Fruit fly (Drosophila melanogaster): ENCODE data around the gene Inx6.
"Not testable (repeated sequence)": the region's sequence is repeated elsewhere in the genome, so short reads cannot be mapped to it uniquely, and the experiment has no call there.

The Inx6 gene

dm6 chrX:20239608-20239941, 30.0 kb downstream of the Inx6 start, which contains the start of gene obst-A:
TSS of gene obst-A (plus strand) at chrX:20239855.
- TF ChIP-seq h (optimal IDR thresholded peaks at IDR 0.05) (no peak), psq (optimal IDR thresholded peaks at IDR 0.05) (no peak), Sin3A (optimal IDR thresholded peaks at IDR 0.05) (no peak), ttk (optimal IDR thresholded peaks at IDR 0.05) (no peak), Myc (optimal IDR thresholded peaks at IDR 0.05) (no peak), insv (optimal IDR thresholded peaks at IDR 0.05) (no peak)

DNA sequence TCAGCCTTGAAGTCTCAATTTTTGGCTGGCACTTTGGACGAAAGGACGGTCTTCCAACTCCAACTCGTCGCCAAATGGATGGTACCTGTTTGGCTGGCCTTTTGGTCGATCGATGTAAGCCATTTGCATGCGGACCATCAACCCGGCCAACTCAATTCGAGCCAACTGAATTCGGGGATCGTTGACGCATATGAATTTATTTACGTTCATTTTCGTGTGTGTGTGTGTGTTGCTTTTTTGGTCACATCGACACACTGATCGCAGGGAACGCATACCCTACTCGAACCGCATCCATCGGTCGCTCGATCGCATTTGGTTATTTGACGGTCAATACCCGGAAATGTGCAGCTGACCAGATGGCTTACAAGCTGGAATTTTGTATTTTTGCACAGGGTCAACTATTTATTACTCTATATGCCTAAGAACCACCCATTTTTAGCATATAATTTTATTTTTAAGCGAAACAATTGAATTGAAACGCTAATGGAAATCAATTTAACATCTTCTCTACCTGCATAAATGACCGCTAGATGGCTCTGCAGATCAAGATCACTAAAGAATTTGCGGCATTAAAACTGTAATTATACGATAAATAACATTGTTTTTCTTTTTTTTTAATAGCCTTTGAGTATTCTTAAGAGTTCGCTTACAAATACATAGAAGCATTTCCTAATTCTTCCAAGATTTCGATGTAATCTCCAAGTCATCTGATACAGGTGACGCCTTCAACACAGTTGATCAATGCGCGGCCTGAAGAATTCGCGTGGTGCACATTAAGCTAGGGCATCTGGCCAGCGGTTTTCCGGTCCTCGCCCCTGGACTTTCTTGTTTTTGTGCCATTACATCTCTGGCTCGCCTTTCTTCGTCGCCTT, 30.6 kb downstream of the Inx6 start:
- TF ChIP-seq psq (optimal IDR thresholded peaks at IDR 0.05) (no peak), h (optimal IDR thresholded peaks at IDR 0.05) (no peak), Sin3A (optimal IDR thresholded peaks at IDR 0.05) (no peak), Myc (optimal IDR thresholded peaks at IDR 0.05) (no peak), ttk (optimal IDR thresholded peaks at IDR 0.05) (no peak), insv (optimal IDR thresholded peaks at IDR 0.05) (no peak)

- TF ChIP-seq h (optimal IDR thresholded peaks at IDR 0.05) (no peak), Sin3A (optimal IDR thresholded peaks at IDR 0.05) (no peak), ttk (optimal IDR thresholded peaks at IDR 0.05) (no peak), Myc (optimal IDR thresholded peaks at IDR 0.05) (no peak), psq (optimal IDR thresholded peaks at IDR 0.05) (no peak), insv (optimal IDR thresholded peaks at IDR 0.05) (no peak)
These were observed 31.7 kb downstream of the Inx6 start for dm6 chrX:20237914-20238313.

DNA sequence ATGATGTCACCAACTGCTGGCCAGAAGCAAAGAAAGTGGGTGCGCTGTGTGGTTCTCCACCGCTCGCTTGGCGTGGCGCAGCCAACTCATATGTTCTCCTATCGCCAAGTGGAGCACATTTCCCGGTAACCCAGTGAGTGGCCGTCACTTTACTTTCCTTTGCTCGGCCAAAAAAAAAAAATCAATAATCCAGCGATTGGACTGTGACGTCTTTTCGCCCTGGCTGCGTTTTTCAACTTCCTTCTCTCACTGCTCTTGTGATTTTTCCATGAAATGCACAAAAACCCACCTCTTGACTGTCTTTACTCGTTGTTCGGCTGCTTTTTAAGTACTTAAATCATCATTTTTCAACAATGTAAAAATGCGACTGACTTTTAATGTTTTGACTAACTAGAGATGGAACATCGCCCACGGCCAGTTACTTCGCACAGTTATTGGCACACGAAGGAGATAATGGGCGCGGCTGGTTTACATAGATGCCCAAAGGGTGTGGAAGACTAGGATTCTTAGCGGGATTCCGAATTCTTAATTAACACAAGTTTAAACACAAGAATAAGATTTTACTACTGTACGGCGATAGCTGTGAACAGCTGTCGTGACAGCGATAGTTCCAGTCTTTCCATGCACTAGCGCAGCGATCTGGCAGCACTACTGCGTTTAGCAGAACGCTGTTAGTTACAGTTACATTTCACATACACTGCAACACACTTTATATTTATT, 33.6 kb downstream of the Inx6 start, which contains the start of gene sw:
Gene sw, minus strand, starts transcription at position 589 of the 720 bp plus-strand sequence.
- TF ChIP-seq Myc (optimal IDR thresholded peaks at IDR 0.05) (no peak), h (optimal IDR thresholded peaks at IDR 0.05) (no peak), ttk (optimal IDR thresholded peaks at IDR 0.05) (no peak), Sin3A (optimal IDR thresholded peaks at IDR 0.05) (no peak), psq (optimal IDR thresholded peaks at IDR 0.05) (no peak), insv (optimal IDR thresholded peaks at IDR 0.05) (no peak)

DNA sequence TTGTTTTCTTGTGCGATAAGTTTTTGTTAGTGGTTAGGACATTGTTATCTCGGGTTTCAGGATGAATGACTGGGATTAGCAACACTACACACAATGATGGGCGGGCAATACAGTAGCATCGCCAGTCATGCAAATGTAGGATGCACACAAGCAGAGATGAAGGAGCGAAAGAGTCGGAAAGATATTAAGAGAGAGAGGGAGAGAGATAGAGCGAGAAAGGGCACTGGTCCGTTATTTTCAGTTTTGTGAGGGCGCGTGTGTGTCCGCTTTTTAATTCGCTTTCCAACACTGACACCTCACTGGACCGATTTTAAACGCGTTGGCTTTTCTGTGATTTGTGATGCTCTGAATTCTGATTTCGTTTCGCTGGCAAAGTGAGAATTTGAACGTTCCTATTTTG, 37.9 kb downstream of the Inx6 start:
- TF ChIP-seq ttk (optimal IDR thresholded peaks at IDR 0.05) (no peak), h (optimal IDR thresholded peaks at IDR 0.05) (no peak)

- not testable (repeated sequence) for TF ChIP-seq ttk, insv, Sin3A (optimal IDR thresholded peaks at IDR 0.05)
These were observed 44.6 kb downstream of the Inx6 start, which contains the start of gene Sdic4 for dm6 chrX:20224920-20225319. TSS of gene Sdic4 (minus strand) at chrX:20225020.
